Worm (Caenorhabditis elegans) whole organism, mixed stage, embryonic: ENCODE data around the gene imp-2.

Experiments
- M03D4.4 ChIP-seq: sonication (generic microtip); optimal IDR thresholded peaks from 2 replicates; lab custom pipeline; 2017; ENCODE audit warnings: mild to moderate bottlenecking, missing genetic modification characterization, missing compliant biosample characterization
- bed-3 ChIP-seq: fragments of 200-800 bp; sonication (Bioruptor generic); optimal IDR thresholded peaks from 3 replicates; lab custom pipeline; 2018; ENCODE audit warnings: mild to moderate bottlenecking, missing genetic modification characterization, moderate library complexity, missing compliant biosample characterization
- blmp-1 ChIP-seq: fragments of 150-350 bp; optimal IDR thresholded peaks from 2 replicates; lab custom pipeline; 2014; ENCODE audit warnings: missing biosample characterization, missing genetic modification characterization
- ceh-39 ChIP-seq: fragments of 150-350 bp; optimal IDR thresholded peaks from 2 replicates; lab custom pipeline; 2014; ENCODE audit warnings: missing biosample characterization, missing genetic modification characterization
- ceh-43 ChIP-seq: fragments of 200-800 bp; sonication (Bioruptor generic); optimal IDR thresholded peaks from 2 replicates; lab custom pipeline; 2018; ENCODE audit warnings: mild to moderate bottlenecking, missing genetic modification characterization, moderate library complexity, missing compliant biosample characterization
- ceh-83 ChIP-seq: fragments of 200-800 bp; sonication (Bioruptor generic); optimal IDR thresholded peaks from 2 replicates; lab custom pipeline; 2018; ENCODE audit warnings: mild to moderate bottlenecking, missing genetic modification characterization, missing compliant biosample characterization
- ces-1 ChIP-seq: fragments of 150-350 bp; optimal IDR thresholded peaks from 2 replicates; lab custom pipeline; 2014; ENCODE audit warnings: missing biosample characterization, missing genetic modification reagents, missing genetic modification characterization
- cnd-1 ChIP-seq: fragments of 200-800 bp; sonication (Bioruptor generic); optimal IDR thresholded peaks from 2 replicates; lab custom pipeline; 2018; ENCODE audit warnings: mild to moderate bottlenecking, missing genetic modification characterization, missing compliant biosample characterization
- drap-1 ChIP-seq: fragments of 200-800 bp; sonication (Bioruptor generic); optimal IDR thresholded peaks from 3 replicates; lab custom pipeline; 2018; ENCODE audit warnings: mild to moderate bottlenecking, missing genetic modification characterization, missing compliant biosample characterization
- elt-1 ChIP-seq: sonication (generic microtip); optimal IDR thresholded peaks from 2 replicates; lab custom pipeline; 2017; ENCODE audit warnings: missing genetic modification characterization, mild to moderate bottlenecking, missing compliant biosample characterization, antibody characterized with exemption, moderate library complexity, borderline replicate concordance; ENCODE audit not compliant: insufficient read depth
- elt-3 ChIP-seq: fragments of 150-350 bp; optimal IDR thresholded peaks from 2 replicates; lab custom pipeline; 2014; ENCODE audit warnings: missing biosample characterization, missing genetic modification characterization
- flh-1 ChIP-seq: fragments of 200-800 bp; sonication (Bioruptor generic); optimal IDR thresholded peaks from 2 replicates; lab custom pipeline; 2018; ENCODE audit warnings: mild to moderate bottlenecking, missing genetic modification characterization, moderate library complexity, missing compliant biosample characterization
- ham-2 ChIP-seq: fragments of 200-800 bp; sonication (Bioruptor generic); optimal IDR thresholded peaks from 2 replicates; lab custom pipeline; 2018; ENCODE audit warnings: mild to moderate bottlenecking, missing genetic modification characterization, missing compliant biosample characterization
- hlh-1 ChIP-seq: fragments of 150-350 bp; optimal IDR thresholded peaks from 2 replicates; lab custom pipeline; 2014; ENCODE audit warnings: missing biosample characterization, missing genetic modification reagents, missing genetic modification characterization
- lin-13 ChIP-seq: fragments of 150-350 bp; optimal IDR thresholded peaks from 2 replicates; lab custom pipeline; 2014; ENCODE audit warnings: missing biosample characterization, missing genetic modification characterization
- lin-32 ChIP-seq: fragments of 200-800 bp; sonication (Bioruptor generic); optimal IDR thresholded peaks from 2 replicates; lab custom pipeline; 2018; ENCODE audit warnings: mild to moderate bottlenecking, missing genetic modification characterization, missing compliant biosample characterization
- lsy-2 ChIP-seq: fragments of 150-350 bp; optimal IDR thresholded peaks from 2 replicates; lab custom pipeline; 2014; ENCODE audit warnings: missing biosample characterization, missing genetic modification characterization
- mab-5 ChIP-seq: fragments of 150-350 bp; optimal IDR thresholded peaks from 2 replicates; lab custom pipeline; 2014; ENCODE audit warnings: missing biosample characterization, missing genetic modification characterization
- mep-1 ChIP-seq: fragments of 150-350 bp; optimal IDR thresholded peaks from 2 replicates; lab custom pipeline; 2017; ENCODE audit warnings: missing biosample characterization, missing genetic modification reagents, missing genetic modification characterization, inconsistent platforms
- mls-2 ChIP-seq: sonication (generic microtip); optimal IDR thresholded peaks from 2 replicates; lab custom pipeline; 2016; ENCODE audit warnings: mild to moderate bottlenecking, missing genetic modification characterization, moderate library complexity, missing compliant biosample characterization
- nhr-12 ChIP-seq: fragments of 150-350 bp; optimal IDR thresholded peaks from 2 replicates; lab custom pipeline; 2014; ENCODE audit warnings: missing biosample characterization, missing genetic modification characterization
- nhr-2 ChIP-seq: fragments of 150-350 bp; optimal IDR thresholded peaks from 2 replicates; lab custom pipeline; 2014; ENCODE audit warnings: missing biosample characterization, missing genetic modification characterization
- nhr-237 ChIP-seq: fragments of 150-350 bp; optimal IDR thresholded peaks from 2 replicates; lab custom pipeline; 2014; ENCODE audit warnings: missing biosample characterization, missing genetic modification characterization
- nhr-28 ChIP-seq: fragments of 150-350 bp; optimal IDR thresholded peaks from 2 replicates; lab custom pipeline; 2014; ENCODE audit warnings: missing biosample characterization, missing genetic modification characterization
- nhr-76 ChIP-seq: sonication (generic microtip); optimal IDR thresholded peaks from 2 replicates; lab custom pipeline; 2017; ENCODE audit warnings: missing biosample characterization, missing genetic modification characterization
- pha-4 ChIP-seq: fragments of 150-350 bp; optimal IDR thresholded peaks from 2 replicates; lab custom pipeline; 2018; ENCODE audit warnings: missing biosample characterization, missing genetic modification reagents, missing genetic modification characterization
- sem-2 ChIP-seq: fragments of 200-800 bp; sonication (Bioruptor generic); optimal IDR thresholded peaks from 2 replicates; lab custom pipeline; 2018; ENCODE audit warnings: mild to moderate bottlenecking, missing genetic modification characterization, missing compliant biosample characterization
- snpc-4 ChIP-seq: fragments of 150-350 bp; optimal IDR thresholded peaks from 2 replicates; lab custom pipeline; 2014; ENCODE audit warnings: missing biosample characterization, missing genetic modification characterization
- sptf-1 ChIP-seq: sonication (generic microtip); optimal IDR thresholded peaks from 2 replicates; lab custom pipeline; 2017; ENCODE audit warnings: mild to moderate bottlenecking, missing genetic modification characterization, moderate library complexity, missing compliant biosample characterization
- tbx-8 ChIP-seq: fragments of 200-800 bp; sonication (Bioruptor generic); optimal IDR thresholded peaks from 2 replicates; lab custom pipeline; 2018; ENCODE audit warnings: mild to moderate bottlenecking, missing genetic modification characterization, moderate library complexity, missing compliant biosample characterization
- unc-120 ChIP-seq: sonication (generic microtip); optimal IDR thresholded peaks from 2 replicates; lab custom pipeline; 2017; ENCODE audit warnings: missing genetic modification characterization, missing compliant biosample characterization; ENCODE audit not compliant: poor library complexity, severe bottlenecking
- unc-62 ChIP-seq: fragments of 150-350 bp; optimal IDR thresholded peaks from 2 replicates; lab custom pipeline; 2014; ENCODE audit warnings: missing biosample characterization, missing genetic modification reagents, missing genetic modification characterization
- zip-8 ChIP-seq: fragments of 150-350 bp; optimal IDR thresholded peaks from 2 replicates; lab custom pipeline; 2014; ENCODE audit warnings: missing biosample characterization, missing genetic modification characterization
- ztf-11 ChIP-seq: fragments of 150-350 bp; optimal IDR thresholded peaks from 2 replicates; lab custom pipeline; 2014; ENCODE audit warnings: missing biosample characterization, missing genetic modification characterization

Gene imp-2

DNA sequence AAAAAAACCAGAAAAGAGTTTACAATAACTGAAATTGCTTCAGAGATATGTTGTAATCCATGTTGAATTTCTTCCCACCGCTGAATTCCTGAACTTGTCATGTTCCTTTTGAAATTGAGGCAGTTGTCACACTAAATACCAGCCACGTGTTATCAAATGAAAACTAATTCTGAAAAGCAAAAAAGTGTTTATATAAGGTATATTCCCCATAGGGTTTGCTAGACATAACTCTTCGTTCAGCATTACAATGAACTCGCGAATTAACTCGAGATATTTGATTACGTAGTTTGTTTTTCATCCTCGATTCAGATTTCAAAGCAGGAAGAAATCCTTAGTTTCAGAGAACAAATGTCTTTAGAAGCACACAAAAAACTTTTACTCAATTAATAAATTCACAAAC is 18.4 kb downstream of the imp-2 start, which contains the start of gene str-3:
TSS of gene str-3 (minus strand) at position 101 of the 400 bp plus-strand sequence.
- TF ChIP-seq M03D4.4 (tag; lab: Kevin White, UChicago) (no peak), ceh-43 (GFP tag; lab: Kevin White, UChicago) (no peak), sem-2 (GFP tag; lab: Kevin White, UChicago) (no peak), drap-1 (no peak), ham-2 (no peak), bed-3 (GFP tag; lab: Kevin White, UChicago) (no peak), mep-1 (tag; lab: Kevin White, UChicago) (no peak), pha-4 (tag; lab: Kevin White, UChicago) (no peak), ztf-11 (no peak), ceh-39 (tag; lab: Kevin White, UChicago) (no peak), mab-5 (tag; lab: Kevin White, UChicago) (no peak), nhr-28 (no peak), elt-3 (no peak), elt-1 (tag; lab: Kevin White, UChicago) (no peak), blmp-1 (no peak), lin-32 (no peak), unc-62 (GFP tag; lab: Kevin White, UChicago) (no peak), tbx-8 (GFP tag; lab: Kevin White, UChicago) (no peak), nhr-237 (no peak), nhr-12 (no peak)

DNA sequence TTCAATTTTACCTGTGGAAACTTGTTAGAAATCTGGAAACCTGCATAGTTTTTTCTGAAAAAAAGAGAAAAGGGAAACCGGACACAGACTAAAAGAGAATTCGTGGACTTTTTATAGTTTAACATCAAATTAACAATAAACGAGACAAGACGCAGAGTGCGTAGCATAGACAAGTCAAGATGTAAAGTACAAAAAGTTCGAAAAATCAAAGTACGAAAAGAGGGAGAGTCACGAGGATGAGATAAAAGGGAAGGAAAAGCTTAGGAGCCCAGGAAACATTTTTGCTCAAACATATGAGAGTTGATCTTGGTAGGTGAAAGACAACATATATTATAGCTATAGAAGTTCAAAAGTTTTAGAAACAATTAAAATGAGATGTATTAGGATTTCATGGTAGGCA is 20.9 kb downstream of the imp-2 start, which contains the start of gene M7.12:
TSS of gene M7.12 (minus strand) at position 188 of the 400 bp plus-strand sequence.
- TF ChIP-seq ceh-39 (tag; lab: Kevin White, UChicago) (no peak), snpc-4 (tag; lab: Kevin White, UChicago) (no peak), mab-5 (tag; lab: Kevin White, UChicago) (no peak), ham-2 (no peak), nhr-237 (no peak), ztf-11 (no peak), M03D4.4 (tag; lab: Kevin White, UChicago) (no peak), drap-1 (no peak), ceh-43 (GFP tag; lab: Kevin White, UChicago) (no peak), hlh-1 (tag; lab: Kevin White, UChicago) (no peak), ceh-83 (no peak)
- TF ChIP-seq, all 35 proteins: peak for 0

DNA sequence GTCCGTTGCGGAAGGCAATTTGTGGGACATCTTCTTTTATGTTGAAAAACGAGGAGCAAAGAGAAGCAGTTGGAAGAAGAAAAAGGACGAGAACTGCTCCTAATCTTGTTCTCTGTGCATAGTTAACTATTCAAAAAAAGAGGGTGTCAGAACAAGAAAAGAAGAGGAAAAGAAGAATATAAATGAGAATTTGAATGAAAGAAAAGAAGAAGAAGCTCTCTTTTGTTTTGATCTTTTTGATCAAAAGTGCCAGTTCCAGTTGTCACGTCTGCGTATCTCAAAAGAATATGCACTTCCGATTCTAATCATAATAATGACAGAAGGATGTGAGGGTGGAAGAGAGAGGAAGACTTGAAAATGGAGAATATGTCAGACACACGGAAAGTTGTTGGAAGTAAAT is 23.7 kb downstream of the imp-2 start, which contains the start of gene M7.8:
TSS of gene M7.8 (minus strand) at position 112 of the 400 bp plus-strand sequence.
- peak; percentile 53 for TF ChIP-seq ces-1
- TF ChIP-seq unc-62 (GFP tag; lab: Kevin White, UChicago), result peak; percentile 32
- TF ChIP-seq nhr-76 (tag; lab: Kevin White, UChicago), result no peak

DNA sequence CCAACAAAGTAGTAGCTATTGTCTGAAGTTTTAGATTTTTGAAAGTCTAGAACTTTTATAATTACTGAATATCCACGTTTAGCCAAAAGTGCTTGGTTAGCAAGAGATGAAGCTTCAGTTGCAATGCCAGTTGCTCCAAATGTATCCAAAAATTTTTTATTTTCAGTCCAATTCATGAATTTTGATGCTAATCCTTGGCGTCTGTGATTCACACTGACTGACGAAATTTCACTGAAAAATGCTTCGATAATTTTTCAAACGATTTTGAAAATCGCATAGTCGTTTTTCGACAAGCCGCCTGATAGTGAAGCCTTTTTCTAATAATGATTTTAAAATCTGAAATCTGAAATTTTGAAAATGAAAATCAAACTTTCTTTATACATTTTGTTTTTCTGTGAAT is 24.6 kb downstream of the imp-2 start:
- TF ChIP-seq ces-1, result no peak
- TF ChIP-seq mab-5 (tag; lab: Kevin White, UChicago), result no peak
- TF ChIP-seq sptf-1 (tag; lab: Kevin White, UChicago), result no peak
- no peak for TF ChIP-seq nhr-76 (tag; lab: Kevin White, UChicago)
- no peak for TF ChIP-seq tbx-8 (GFP tag; lab: Kevin White, UChicago)
- TF ChIP-seq ham-2, result no peak
- no peak for TF ChIP-seq bed-3 (GFP tag; lab: Kevin White, UChicago)
- TF ChIP-seq unc-120, result no peak
- TF ChIP-seq nhr-28, result no peak
- TF ChIP-seq zip-8 (tag; lab: Kevin White, UChicago), result no peak
- no peak for TF ChIP-seq pha-4 (tag; lab: Kevin White, UChicago)
- no peak for TF ChIP-seq cnd-1 (tag; lab: Kevin White, UChicago)

DNA sequence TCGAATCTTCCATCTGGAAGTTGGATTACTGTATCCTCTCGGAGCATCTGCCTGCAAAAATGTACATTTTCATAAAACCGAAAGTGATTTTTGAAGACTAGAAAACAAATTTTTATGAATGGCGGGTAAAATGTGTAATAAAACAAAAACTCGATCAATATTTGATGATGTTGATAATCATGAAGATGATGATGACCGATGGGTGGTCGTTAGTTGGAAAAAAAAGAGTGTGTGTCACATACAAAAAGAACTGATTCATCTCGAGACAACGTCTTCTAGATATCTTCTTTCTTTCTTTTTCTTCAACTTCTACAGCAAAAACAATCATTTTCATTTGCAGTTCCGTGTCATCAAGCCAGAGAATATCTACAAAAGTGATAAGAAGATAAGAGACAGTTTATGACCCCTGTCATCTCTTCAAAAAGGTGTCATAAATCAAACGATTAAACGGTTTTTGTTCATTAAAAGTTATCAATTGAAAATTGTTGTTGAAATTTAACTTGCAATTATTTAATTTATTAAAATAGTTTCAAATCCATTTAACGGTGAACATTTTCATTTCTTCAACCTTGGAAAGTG is 26.1 kb downstream of the imp-2 start, which contains the start of gene bcc-1:
TSS of gene bcc-1 (minus strand) at position 51 of the 579 bp plus-strand sequence.
- TF ChIP-seq ceh-43 (GFP tag; lab: Kevin White, UChicago) (no peak), elt-3 (no peak), nhr-76 (tag; lab: Kevin White, UChicago) (no peak), sptf-1 (tag; lab: Kevin White, UChicago) (no peak), drap-1 (no peak)

DNA sequence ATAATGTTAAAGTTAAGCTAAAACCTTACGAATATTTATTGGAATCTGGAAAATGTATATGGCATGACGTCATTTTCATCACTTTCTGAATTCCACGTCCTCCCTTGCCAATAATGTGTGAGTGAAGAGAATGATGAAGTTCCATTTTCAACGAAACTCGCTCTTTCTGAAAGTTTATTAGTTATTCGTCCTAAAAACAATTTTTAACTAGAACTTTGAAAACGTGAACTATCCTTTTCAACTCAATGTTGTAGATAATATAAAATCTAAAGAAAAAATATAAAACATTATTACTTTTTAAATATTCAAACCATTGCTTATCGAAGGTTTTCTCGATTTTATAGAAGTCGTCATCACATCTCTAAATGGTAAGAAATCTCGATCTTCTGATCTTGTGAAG is 29.2 kb downstream of the imp-2 start, which contains the start of gene M7.7:
TSS of gene M7.7 (plus strand) at position 301 of the 400 bp plus-strand sequence.
- TF ChIP-seq nhr-12 (no peak), unc-120 (no peak), mls-2 (tag; lab: Kevin White, UChicago) (no peak), ceh-39 (tag; lab: Kevin White, UChicago) (no peak), lsy-2 (tag; lab: Kevin White, UChicago) (no peak), mep-1 (tag; lab: Kevin White, UChicago) (no peak), bed-3 (GFP tag; lab: Kevin White, UChicago) (no peak), mab-5 (tag; lab: Kevin White, UChicago) (no peak), nhr-28 (no peak), flh-1 (no peak), snpc-4 (tag; lab: Kevin White, UChicago) (no peak), hlh-1 (tag; lab: Kevin White, UChicago) (no peak), elt-1 (tag; lab: Kevin White, UChicago) (no peak), unc-62 (GFP tag; lab: Kevin White, UChicago) (no peak), tbx-8 (GFP tag; lab: Kevin White, UChicago) (no peak), ztf-11 (no peak), drap-1 (no peak), lin-13 (tag; lab: Kevin White, UChicago) (no peak), nhr-2 (tag; lab: Kevin White, UChicago) (no peak), zip-8 (tag; lab: Kevin White, UChicago) (no peak)
